Worm (Caenorhabditis elegans) whole organism, L1 larva: ENCODE results near the gene Y41C4A.11.

Experiments
- C16A3.4 ChIP-seq: fragments of 150-350 bp; optimal IDR thresholded peaks from 2 replicates; lab custom pipeline; 2014; ENCODE audit warnings: missing biosample characterization, missing genetic modification characterization
- C34B4.2 ChIP-seq: sonication (generic microtip); optimal IDR thresholded peaks from 2 replicates; lab custom pipeline; 2017; ENCODE audit warnings: mild to moderate bottlenecking, missing genetic modification characterization, missing compliant biosample characterization
- F16B12.6 ChIP-seq: fragments of 150-350 bp; optimal IDR thresholded peaks from 2 replicates; lab custom pipeline; 2014; ENCODE audit warnings: missing biosample characterization, missing genetic modification characterization
- alr-1 ChIP-seq: fragments of 200-800 bp; sonication (Bioruptor generic); optimal IDR thresholded peaks from 2 replicates; lab custom pipeline; 2018; ENCODE audit warnings: borderline replicate concordance, mild to moderate bottlenecking, missing genetic modification characterization, missing compliant biosample characterization
- blmp-1 ChIP-seq: fragments of 150-350 bp; optimal IDR thresholded peaks from 2 replicates; lab custom pipeline; 2014; ENCODE audit warnings: missing biosample characterization, missing genetic modification characterization
- ceh-63 ChIP-seq: fragments of 200-800 bp; sonication (Bioruptor generic); optimal IDR thresholded peaks from 2 replicates; lab custom pipeline; 2018; ENCODE audit warnings: mild to moderate bottlenecking, missing genetic modification characterization, missing compliant biosample characterization
- ceh-8 ChIP-seq: fragments of 200-800 bp; sonication (Bioruptor generic); optimal IDR thresholded peaks from 2 replicates; lab custom pipeline; 2018; ENCODE audit warnings: mild to moderate bottlenecking, missing genetic modification characterization, moderate library complexity, missing compliant biosample characterization
- ces-1 ChIP-seq: fragments of 150-350 bp; optimal IDR thresholded peaks from 2 replicates; lab custom pipeline; 2014; ENCODE audit warnings: missing biosample characterization, missing genetic modification reagents, missing genetic modification characterization
- dpl-1 ChIP-seq, 3 experiments: fragments of 150-350 bp in 2 of 3; sonication (generic microtip) in 1 of 3; optimal IDR thresholded peaks; 2 replicates each; lab custom pipeline; 2014 to 2017; ENCODE audit warnings: missing biosample characterization in 3 of 3, missing genetic modification characterization in 3 of 3, missing genetic modification reagents in 3 of 3
- dsc-1 ChIP-seq: sonication (generic microtip); optimal IDR thresholded peaks from 2 replicates; lab custom pipeline; 2016; ENCODE audit warnings: mild to moderate bottlenecking, missing genetic modification characterization, missing compliant biosample characterization
- efl-1 ChIP-seq, 4 experiments: fragments of 150-350 bp; optimal IDR thresholded peaks in 3 of 4; peaks in 1 of 4; 1 replicate in 1 of 4; 2 replicates in 3 of 4; lab custom pipeline; 2014; ENCODE audit warnings: missing biosample characterization in 2 of 4, missing genetic modification characterization in 2 of 4, missing genetic modification reagents in 2 of 4
- ets-5 ChIP-seq: fragments of 200-800 bp; sonication (Bioruptor generic); IDR thresholded peaks from 2 replicates; pipeline ENCODE4 v1.3.6; 2022; ENCODE audit warnings: missing genetic modification characterization, missing compliant biosample characterization
- fkh-4 ChIP-seq: sonication (generic microtip); optimal IDR thresholded peaks from 2 replicates; lab custom pipeline; 2016; ENCODE audit warnings: missing compliant biosample characterization, missing genetic modification characterization, borderline replicate concordance
- fos-1 ChIP-seq: fragments of 150-350 bp; optimal IDR thresholded peaks from 2 replicates; lab custom pipeline; 2014; ENCODE audit warnings: missing biosample characterization, missing genetic modification characterization
- grh-1 ChIP-seq: fragments of 200-800 bp; sonication (Bioruptor generic); IDR thresholded peaks from 2 replicates; pipeline ENCODE4 v1.3.6; 2022; ENCODE audit warnings: missing genetic modification reagents, missing genetic modification characterization, missing compliant biosample characterization
- hlh-17 ChIP-seq: fragments of 200-800 bp; sonication (Bioruptor generic); optimal IDR thresholded peaks from 2 replicates; lab custom pipeline; 2018; ENCODE audit warnings: missing genetic modification characterization, mild to moderate bottlenecking, missing compliant biosample characterization, moderate library complexity, borderline replicate concordance
- hlh-4 ChIP-seq: sonication (generic microtip); optimal IDR thresholded peaks from 2 replicates; lab custom pipeline; 2016; ENCODE audit warnings: mild to moderate bottlenecking, missing genetic modification characterization, missing compliant biosample characterization
- irx-1 ChIP-seq: sonication (generic microtip); optimal IDR thresholded peaks from 2 replicates; lab custom pipeline; 2016; ENCODE audit warnings: missing genetic modification characterization, missing compliant biosample characterization
- lin-35 ChIP-seq, 2 experiments: fragments of 150-350 bp; optimal IDR thresholded peaks; 2 replicates each; lab custom pipeline; 2014; ENCODE audit warnings: missing biosample characterization in 2 of 2, missing genetic modification characterization in 2 of 2, missing genetic modification reagents in 2 of 2
- lsy-2 ChIP-seq, 2 experiments: fragments of 150-350 bp; optimal IDR thresholded peaks; 2 replicates each; lab custom pipeline; 2014; ENCODE audit warnings: missing biosample characterization in 2 of 2, missing genetic modification characterization in 2 of 2
- mab-9 ChIP-seq: fragments of 200-800 bp; sonication (Bioruptor generic); IDR thresholded peaks from 2 replicates; pipeline ENCODE4 v1.3.6; 2022; ENCODE audit warnings: missing genetic modification reagents, missing genetic modification characterization, missing compliant biosample characterization
- mdl-1 ChIP-seq, 2 experiments: fragments of 150-350 bp; optimal IDR thresholded peaks; 2 replicates each; lab custom pipeline; 2014 to 2017; ENCODE audit warnings: missing biosample characterization in 2 of 2, missing genetic modification characterization in 2 of 2, inconsistent platforms in 1 of 2
- mep-1 ChIP-seq: fragments of 150-350 bp; optimal IDR thresholded peaks from 2 replicates; lab custom pipeline; 2014; ENCODE audit warnings: missing biosample characterization, missing genetic modification characterization
- nhr-71 ChIP-seq: sonication (generic microtip); optimal IDR thresholded peaks from 2 replicates; lab custom pipeline; 2016; ENCODE audit warnings: mild to moderate bottlenecking, missing genetic modification characterization, moderate library complexity, missing compliant biosample characterization
- nhr-76 ChIP-seq: sonication (generic microtip); optimal IDR thresholded peaks from 2 replicates; lab custom pipeline; 2017; ENCODE audit warnings: missing biosample characterization, missing genetic modification characterization
- nhr-77 ChIP-seq: fragments of 150-350 bp; optimal IDR thresholded peaks from 2 replicates; lab custom pipeline; 2014; ENCODE audit warnings: missing biosample characterization, missing genetic modification characterization
- nhr-85 ChIP-seq: sonication (generic microtip); peaks from one replicate; lab custom pipeline; 2016; ENCODE audit warnings: missing genetic modification characterization, inconsistent platforms, missing compliant biosample characterization
- nhr-90 ChIP-seq: sonication (generic microtip); optimal IDR thresholded peaks from 2 replicates; lab custom pipeline; 2016; ENCODE audit warnings: mild to moderate bottlenecking, missing genetic modification characterization, missing compliant biosample characterization; ENCODE audit not compliant: poor library complexity
- pag-3 ChIP-seq: sonication (generic microtip); optimal IDR thresholded peaks from 2 replicates; lab custom pipeline; 2017; ENCODE audit warnings: missing genetic modification characterization, mild to moderate bottlenecking, missing compliant biosample characterization, antibody characterized with exemption, borderline replicate concordance; ENCODE audit not compliant: insufficient read depth
- rnt-1 ChIP-seq: sonication (generic microtip); optimal IDR thresholded peaks from 2 replicates; lab custom pipeline; 2016; ENCODE audit warnings: mild to moderate bottlenecking, missing genetic modification characterization, moderate library complexity, missing compliant biosample characterization
- snpc-4 ChIP-seq: fragments of 150-350 bp; optimal IDR thresholded peaks from 2 replicates; lab custom pipeline; 2014; ENCODE audit warnings: missing biosample characterization, missing genetic modification characterization
- snu-23 ChIP-seq: sonication (generic microtip); optimal IDR thresholded peaks from 2 replicates; lab custom pipeline; 2016; ENCODE audit warnings: missing genetic modification characterization, missing compliant biosample characterization
- sptf-1 ChIP-seq: fragments of 150-350 bp; optimal IDR thresholded peaks from 2 replicates; lab custom pipeline; 2014; ENCODE audit warnings: missing biosample characterization, missing genetic modification characterization
- swsn-7 ChIP-seq: sonication (generic microtip); optimal IDR thresholded peaks from 2 replicates; lab custom pipeline; 2016; ENCODE audit warnings: missing genetic modification characterization, missing compliant biosample characterization
- unc-86 ChIP-seq: sonication (generic microtip); optimal IDR thresholded peaks from 2 replicates; lab custom pipeline; 2016; ENCODE audit warnings: missing genetic modification characterization, missing compliant biosample characterization
- xbp-1 ChIP-seq: sonication (generic microtip); optimal IDR thresholded peaks from 2 replicates; lab custom pipeline; 2016; ENCODE audit warnings: missing genetic modification characterization, missing compliant biosample characterization
- zip-4 ChIP-seq: fragments of 200-800 bp; sonication (Bioruptor generic); optimal IDR thresholded peaks from 2 replicates; lab custom pipeline; 2018; ENCODE audit warnings: mild to moderate bottlenecking, missing genetic modification characterization, moderate library complexity, missing compliant biosample characterization

The Y41C4A.11 gene

DNA sequence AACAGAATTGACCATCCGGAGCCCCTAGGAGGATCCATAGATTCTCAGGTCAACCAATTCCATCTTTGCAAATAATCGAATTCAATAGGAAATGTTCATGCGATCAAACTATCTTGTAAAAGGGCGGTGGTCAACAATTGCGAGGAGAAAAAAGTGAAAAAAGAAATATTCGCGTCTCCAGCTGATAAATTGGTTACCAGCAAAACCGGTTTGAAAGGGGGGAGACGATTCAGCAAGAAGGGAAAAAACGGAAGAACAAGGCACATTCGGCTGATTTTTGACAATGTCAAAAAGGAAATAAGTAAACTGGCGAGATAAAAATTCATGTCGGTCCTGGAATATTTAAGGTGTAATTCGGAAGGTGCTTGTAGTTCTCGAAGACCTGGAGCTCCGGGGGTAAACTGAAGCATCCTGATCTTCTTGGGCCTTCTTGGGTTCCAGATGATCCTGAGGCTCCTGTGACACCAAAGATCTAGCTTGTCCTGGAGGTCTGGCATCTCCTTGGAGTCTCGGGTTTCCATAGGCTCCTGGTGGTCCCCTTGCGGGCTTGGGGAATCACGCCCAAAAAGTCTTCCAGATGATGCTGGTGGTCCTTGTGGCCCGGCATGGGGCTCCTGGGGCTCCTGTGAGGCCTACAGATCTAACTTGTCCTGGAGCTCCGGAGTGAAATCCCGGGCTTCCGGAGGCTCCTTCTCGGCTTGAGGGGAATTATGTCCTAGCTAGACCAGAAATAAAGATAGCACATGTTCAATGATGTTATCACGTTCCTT lies 16.5 kb upstream of the Y41C4A.11 start:
- peak; percentile 69 for TF ChIP-seq nhr-85
- TF ChIP-seq pag-3 (tag; lab: Kevin White, UChicago) = no peak
- peak; percentile 60 for TF ChIP-seq grh-1
- TF ChIP-seq alr-1 (tag; lab: Kevin White, UChicago) = no peak
- TF ChIP-seq unc-86 (tag; lab: Kevin White, UChicago) = no peak
- peak; percentile 87 for TF ChIP-seq blmp-1 (tag; lab: Kevin White, UChicago)
- TF ChIP-seq, all 84 proteins: peak for 3

DNA sequence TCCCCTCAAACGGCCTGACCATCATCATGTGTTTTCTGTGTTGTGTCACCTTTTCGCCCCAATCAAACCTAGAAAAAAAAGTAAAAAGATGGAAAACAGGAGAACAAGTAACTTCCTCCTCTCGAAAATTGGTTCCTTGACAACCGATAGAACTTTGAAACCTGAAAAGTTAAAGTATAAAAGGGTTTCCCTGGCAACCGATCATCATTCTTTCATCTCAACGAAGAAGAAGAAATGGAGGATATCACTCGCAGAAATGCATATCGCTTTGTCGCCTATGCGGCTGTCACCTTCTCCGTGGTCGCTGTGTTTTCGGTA lies 15.9 kb upstream of the Y41C4A.11 start, which contains the start of gene col-95:
Gene col-95, plus strand, starts transcription at position 219 of the 318 bp plus-strand sequence.
- TF ChIP-seq ceh-63 (GFP tag; lab: Kevin White, UChicago) = no peak
- TF ChIP-seq lin-35 (GFP tag; optimal IDR thresholded peaks at IDR 0.05; lab: Kevin White, UChicago) = peak in 1 of 2 experiments; percentile 5

DNA sequence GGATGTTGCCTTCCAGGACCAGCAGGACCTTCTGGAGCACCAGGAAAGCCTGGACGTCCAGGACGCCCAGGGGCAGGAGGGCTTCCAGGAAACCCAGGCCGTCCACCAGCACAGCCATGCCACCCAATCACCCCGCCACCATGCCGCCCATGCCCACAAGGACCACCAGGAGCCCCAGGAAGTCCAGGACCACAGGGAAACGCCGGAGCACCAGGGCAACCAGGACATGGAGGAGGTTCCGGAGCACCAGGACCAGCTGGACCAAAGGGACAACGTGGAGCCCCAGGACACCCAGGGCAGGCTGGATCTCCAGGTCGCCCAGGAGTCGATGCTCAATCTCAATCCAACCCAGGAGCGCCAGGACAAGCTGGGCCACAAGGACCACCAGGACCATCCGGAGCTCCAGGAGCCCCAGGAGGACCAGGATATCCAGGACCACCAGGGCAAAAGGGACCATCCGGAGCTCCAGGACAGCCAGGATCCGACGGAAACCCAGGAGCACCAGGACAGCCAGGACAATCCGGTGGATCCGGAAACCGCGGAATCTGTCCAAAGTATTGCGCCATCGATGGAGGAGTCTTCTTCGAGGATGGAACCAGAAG lies 15.2 kb upstream of the Y41C4A.11 start:
- no peak for TF ChIP-seq nhr-77 (tag; lab: Kevin White, UChicago)
- TF ChIP-seq irx-1 (tag; lab: Kevin White, UChicago) = no peak
- TF ChIP-seq lsy-2 (tag; optimal IDR thresholded peaks at IDR 0.05; lab: Kevin White, UChicago) = no peak
- TF ChIP-seq C16A3.4 (tag; lab: Kevin White, UChicago) = no peak
- TF ChIP-seq hlh-4 (tag; lab: Kevin White, UChicago) = no peak
- TF ChIP-seq zip-4 (GFP tag; lab: Kevin White, UChicago) = no peak

DNA sequence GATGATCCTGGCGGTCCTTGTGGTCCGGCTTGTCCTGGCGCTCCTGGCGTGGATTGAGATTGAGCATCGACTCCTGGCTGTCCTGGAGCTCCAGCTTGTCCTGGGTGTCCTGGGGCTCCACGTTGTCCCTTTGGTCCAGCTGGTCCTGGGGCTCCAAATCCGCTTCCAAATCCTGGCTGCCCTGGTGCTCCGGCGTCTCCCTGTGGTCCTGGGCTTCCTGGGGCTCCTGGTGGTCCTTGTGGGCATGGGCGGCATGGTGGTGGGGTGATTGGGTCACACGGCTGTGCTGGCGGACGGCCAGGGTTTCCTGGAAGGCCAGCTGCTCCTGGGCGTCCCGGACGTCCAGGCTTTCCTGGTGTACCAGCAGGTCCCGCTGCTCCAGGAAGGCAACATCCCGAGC lies 13.7 kb upstream of the Y41C4A.11 start:
- TF ChIP-seq unc-86 (tag; lab: Kevin White, UChicago) (no peak), ceh-8 (peak; percentile 40), hlh-17 (no peak)

- TF ChIP-seq mab-9 (GFP tag; lab: Robert Waterston, UW) (no peak), xbp-1 (tag; lab: Kevin White, UChicago) (no peak), blmp-1 (tag; lab: Kevin White, UChicago) (peak; percentile 15)
- TF ChIP-seq, all 84 proteins: peak for 1
Observed at ce11 chrIII:11706665-11707064, 13.0 kb upstream of the Y41C4A.11 start, which contains the start of gene col-96. col-96 (minus strand) TSS chrIII:11706765.

DNA sequence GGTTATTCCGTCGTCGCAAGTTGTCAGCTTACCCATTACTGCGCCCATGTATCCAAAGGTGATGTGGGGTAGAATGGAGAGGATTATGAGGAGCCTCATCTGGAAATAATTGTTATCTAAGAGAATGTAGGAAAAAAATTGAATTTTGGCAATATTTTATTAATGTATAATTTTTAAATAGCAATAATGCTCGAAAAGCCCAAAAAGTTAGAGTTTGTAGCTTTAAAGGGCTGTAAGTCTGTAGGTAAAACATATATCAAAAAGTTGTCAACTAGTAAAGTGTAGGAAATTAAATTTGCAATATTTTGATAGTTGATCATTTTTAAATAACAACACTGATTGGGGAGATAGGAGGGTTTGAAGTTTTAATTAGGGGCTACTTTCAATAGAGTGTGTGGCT lies 10.9 kb upstream of the Y41C4A.11 start, which contains the start of gene Y41C4A.8:
Gene Y41C4A.8, minus strand, starts transcription at position 101 of the 400 bp plus-strand sequence.
- TF ChIP-seq nhr-90 (tag; lab: Kevin White, UChicago) (no peak), snpc-4 (tag; lab: Kevin White, UChicago) (no peak), C16A3.4 (tag; lab: Kevin White, UChicago) (no peak)

ce11 chrIII:11718548-11718947 lies 1.1 kb upstream of the Y41C4A.11 start, which contains the start of gene Y41C4A.9:
Y41C4A.9 (minus strand) TSS chrIII:11718645.
- TF ChIP-seq dsc-1 (tag; lab: Kevin White, UChicago) = no peak
- no peak for TF ChIP-seq nhr-71 (tag; lab: Kevin White, UChicago)
- no peak for TF ChIP-seq C34B4.2 (tag; lab: Kevin White, UChicago)
- no peak for TF ChIP-seq ces-1 (GFP tag; lab: Kevin White, UChicago)
- no peak for TF ChIP-seq fos-1
- no peak for TF ChIP-seq nhr-90 (tag; lab: Kevin White, UChicago)
- no peak for TF ChIP-seq rnt-1 (tag; lab: Kevin White, UChicago)
- no peak for TF ChIP-seq ets-5 (GFP tag; lab: Robert Waterston, UW)
- no peak for TF ChIP-seq mdl-1 (tag; optimal IDR thresholded peaks at IDR 0.05; lab: Kevin White, UChicago)
- TF ChIP-seq swsn-7 (tag; lab: Kevin White, UChicago) = no peak
- no peak for TF ChIP-seq lin-35 (GFP tag; optimal IDR thresholded peaks at IDR 0.05; lab: Kevin White, UChicago)
- TF ChIP-seq F16B12.6 = no peak
- no peak for TF ChIP-seq fkh-4 (tag; lab: Kevin White, UChicago)
- peak in 1 of 3 experiments; percentile 22 for TF ChIP-seq dpl-1 (GFP tag; optimal IDR thresholded peaks at IDR 0.05; lab: Kevin White, UChicago)
- no peak for TF ChIP-seq mep-1 (tag; lab: Kevin White, UChicago)
- no peak for TF ChIP-seq sptf-1 (tag; lab: Kevin White, UChicago)
- TF ChIP-seq nhr-76 (tag; lab: Kevin White, UChicago) = no peak
- no peak for TF ChIP-seq snu-23 (GFP tag; lab: Kevin White, UChicago)
- peak; percentile 73 for TF ChIP-seq nhr-85
- peak; percentile 29 to 58 for TF ChIP-seq efl-1 (optimal IDR thresholded peaks at IDR 0.05; lab: Kevin White, UChicago)
- TF ChIP-seq efl-1 (GFP tag; optimal IDR thresholded peaks at IDR 0.05 in 1 of 2; lab: Kevin White, UChicago) = peak; percentile 10 to 87
